Worm (Caenorhabditis elegans) whole organism, early embryonic: ENCODE measurements around the gene W08E12.7.

Experiments used
- aly-1 ChIP-seq: sonication (generic microtip); optimal IDR thresholded peaks from 2 replicates; lab custom pipeline; 2016; ENCODE audit warnings: missing genetic modification characterization, missing compliant biosample characterization
- ama-1 ChIP-seq: fragments of 150-350 bp; optimal IDR thresholded peaks from 2 replicates; lab custom pipeline; 2014
- ets-7 ChIP-seq: sonication (generic microtip); optimal IDR thresholded peaks from 2 replicates; lab custom pipeline; 2016; ENCODE audit warnings: missing genotype, missing genetic modification characterization, missing compliant biosample characterization
- flt-1 ChIP-seq: fragments of 200-800 bp; sonication (Bioruptor generic); IDR thresholded peaks from 2 replicates; pipeline ENCODE4 v1.3.6; 2022; ENCODE audit warnings: missing genetic modification characterization, missing compliant biosample characterization
- hnd-1 ChIP-seq: sonication (generic microtip); optimal IDR thresholded peaks from 2 replicates; lab custom pipeline; 2016; ENCODE audit warnings: missing genetic modification characterization, missing compliant biosample characterization
- sea-1 ChIP-seq: fragments of 200-800 bp; sonication (Bioruptor generic); conservative IDR thresholded peaks from 2 replicates; pipeline ENCODE4 v1.3.6; 2022; ENCODE audit warnings: missing genetic modification characterization, missing compliant biosample characterization
- tbx-11 ChIP-seq: fragments of 200-800 bp; sonication (Bioruptor generic); IDR thresholded peaks from 2 replicates; pipeline ENCODE4 v1.3.6; 2022; ENCODE audit warnings: missing genetic modification characterization, missing compliant biosample characterization
- tra-4 ChIP-seq: sonication (generic microtip); optimal IDR thresholded peaks from 2 replicates; lab custom pipeline; 2017; ENCODE audit warnings: missing genetic modification characterization, missing compliant biosample characterization

DNA sequence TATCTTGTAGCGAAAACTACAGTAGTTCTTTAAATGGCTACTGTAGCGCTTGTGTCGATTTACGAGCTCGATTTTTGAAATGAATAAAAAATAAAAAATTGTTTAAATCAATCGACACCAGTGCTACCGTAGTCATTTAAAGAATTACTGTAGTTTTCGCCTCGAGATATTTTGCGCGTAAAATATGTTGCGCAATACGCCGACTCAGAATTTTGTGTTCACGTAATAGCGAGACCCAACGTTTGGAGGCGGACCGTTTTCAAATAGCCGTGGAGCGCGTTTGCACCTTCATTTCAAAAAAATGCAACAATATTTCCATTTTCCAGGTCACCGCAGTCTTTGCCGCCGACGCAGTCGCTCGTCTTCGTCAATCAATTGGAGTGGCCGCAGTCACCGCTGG is 34.7 kb upstream of the W08E12.7 start:
- TF ChIP-seq tra-4 (no peak), ama-1 (lab: Kevin White, UChicago) (no peak), aly-1 (tag; lab: Kevin White, UChicago) (no peak), ets-7 (tag; lab: Kevin White, UChicago) (no peak), tbx-11 (GFP tag; lab: Robert Waterston, UW) (no peak), flt-1 (no peak), hnd-1 (tag; lab: Kevin White, UChicago) (no peak), sea-1 (no peak)
